Fruit fly (Drosophila melanogaster) whole organism, embryonic: ENCODE data around the gene CG10510.
A peak's percentile ranks its signal among the peaks of the same experiment; 100 is the strongest.

ENCODE experiments used
- Abd-B ChIP-seq: fragments of 200-800 bp; sonication (Bioruptor generic); optimal IDR thresholded peaks from 2 replicates; lab custom pipeline; 2018; ENCODE audit warnings: missing biosample characterization, mild to moderate bottlenecking, missing genetic modification characterization, moderate library complexity
- CG11093 ChIP-seq: fragments of 200-800 bp; sonication (Bioruptor generic); IDR thresholded peaks from 3 replicates; pipeline ENCODE4 v1.3.6; 2022; ENCODE audit warnings: missing biosample characterization, missing genetic modification characterization
- CG11504 ChIP-seq: fragments of 200-800 bp; sonication (Bioruptor generic); optimal IDR thresholded peaks from 3 replicates; lab custom pipeline; 2019; ENCODE audit warnings: missing biosample characterization, mild to moderate bottlenecking, missing genetic modification characterization, moderate library complexity
- CG11723 ChIP-seq: fragments of 200-800 bp; sonication (Bioruptor generic); optimal IDR thresholded peaks from 2 replicates; lab custom pipeline; 2017; ENCODE audit warnings: missing biosample characterization, mild to moderate bottlenecking, missing genetic modification characterization
- CG16863 ChIP-seq: fragments of 200-800 bp; sonication (Bioruptor generic); optimal IDR thresholded peaks from 3 replicates; lab custom pipeline; 2016; ENCODE audit warnings: missing biosample characterization, missing genetic modification characterization
- CG17186 ChIP-seq: fragments of 200-800 bp; sonication (Bioruptor generic); optimal IDR thresholded peaks from 3 replicates; lab custom pipeline; 2017; ENCODE audit warnings: missing biosample characterization, missing genetic modification reagents, missing genetic modification characterization
- CG1792 ChIP-seq: fragments of 200-800 bp; sonication (Bioruptor generic); optimal IDR thresholded peaks from 2 replicates; lab custom pipeline; 2016; ENCODE audit warnings: missing biosample characterization, missing genetic modification characterization
- CG18262 ChIP-seq: fragments of 200-800 bp; optimal IDR thresholded peaks from 3 replicates; lab custom pipeline; 2019; ENCODE audit warnings: missing biosample characterization, mild to moderate bottlenecking, missing genetic modification characterization, moderate library complexity
- CG2678 ChIP-seq: fragments of 200-800 bp; sonication (Bioruptor generic); optimal IDR thresholded peaks from 3 replicates; lab custom pipeline; 2019; ENCODE audit warnings: missing biosample characterization, mild to moderate bottlenecking, missing genetic modification characterization, moderate library complexity
- CG31441 ChIP-seq: fragments of 200-800 bp; sonication (Bioruptor generic); IDR thresholded peaks from 2 replicates; pipeline ENCODE4 v1.3.6; 2022; ENCODE audit warnings: missing biosample characterization, missing genetic modification characterization
- CG43689 ChIP-seq: fragments of 200-800 bp; sonication (Bioruptor generic); IDR thresholded peaks from 2 replicates; pipeline ENCODE4 v1.3.6; 2022; ENCODE audit warnings: missing biosample characterization, missing genetic modification characterization
- CG4730 ChIP-seq: fragments of 200-800 bp; sonication (Bioruptor generic); IDR thresholded peaks from 2 replicates; pipeline ENCODE4 v1.3.6; 2022; ENCODE audit warnings: missing biosample characterization, missing genetic modification characterization
- CG7745 ChIP-seq: fragments of 200-800 bp; sonication (Bioruptor generic); optimal IDR thresholded peaks from 2 replicates; lab custom pipeline; 2018; ENCODE audit warnings: missing biosample characterization, mild to moderate bottlenecking, missing genetic modification characterization, moderate library complexity
- CG8478 ChIP-seq: fragments of >200 bp; optimal IDR thresholded peaks from 2 replicates; lab custom pipeline; 2018
- CG9727 ChIP-seq: fragments of 200-800 bp; sonication (Bioruptor generic); optimal IDR thresholded peaks from 3 replicates; lab custom pipeline; 2017; ENCODE audit warnings: missing biosample characterization, mild to moderate bottlenecking, missing genetic modification characterization
- CG9932 ChIP-seq: fragments of 200-800 bp; sonication (Bioruptor generic); IDR thresholded peaks from 2 replicates; pipeline ENCODE4 v1.3.6; 2022; ENCODE audit warnings: missing biosample characterization, missing genetic modification characterization
- Dbx ChIP-seq: fragments of 200-800 bp; sonication (Bioruptor generic); IDR thresholded peaks from 3 replicates; pipeline ENCODE4 v1.3.6; 2022; ENCODE audit warnings: missing biosample characterization, missing genetic modification characterization
- Dip2 ChIP-seq: fragments of 200-800 bp; sonication (Bioruptor generic); IDR thresholded peaks from 2 replicates; pipeline ENCODE4 v1.3.6; 2022; ENCODE audit warnings: missing biosample characterization, missing genetic modification characterization
- Dp ChIP-seq: fragments of 200-800 bp; sonication (Bioruptor generic); optimal IDR thresholded peaks from 2 replicates; lab custom pipeline; 2018; ENCODE audit warnings: missing biosample characterization, mild to moderate bottlenecking, missing genetic modification characterization, moderate library complexity
- Eip74EF ChIP-seq, 2 experiments: fragments of 200-800 bp in 1 of 2; fragments of >200 bp in 1 of 2; sonication (Bioruptor generic) in 1 of 2; optimal IDR thresholded peaks; 2 replicates each; lab custom pipeline; 2017 to 2019; ENCODE audit warnings: missing biosample characterization in 2 of 2, missing genetic modification characterization in 2 of 2, mild to moderate bottlenecking in 1 of 2, moderate library complexity in 1 of 2
- Elba2 ChIP-seq: fragments of 200-800 bp; sonication (Bioruptor generic); optimal IDR thresholded peaks from 3 replicates; lab custom pipeline; 2016; ENCODE audit warnings: missing biosample characterization, missing genetic modification characterization
- Ets65A ChIP-seq: fragments of 200-800 bp; sonication (Bioruptor generic); peaks from one replicate; lab custom pipeline; 2016; ENCODE audit warnings: missing biosample characterization, missing genetic modification characterization
- Fer3 ChIP-seq: fragments of 200-800 bp; sonication (Bioruptor generic); optimal IDR thresholded peaks from 2 replicates; lab custom pipeline; 2018; ENCODE audit warnings: missing biosample characterization, mild to moderate bottlenecking, missing genetic modification characterization, moderate library complexity
- H15 ChIP-seq: fragments of 200-800 bp; sonication (Bioruptor generic); IDR thresholded peaks from 3 replicates; pipeline ENCODE4 v1.3.6; 2022; ENCODE audit warnings: missing biosample characterization, missing genetic modification characterization
- NFAT ChIP-seq: fragments of 200-800 bp; sonication (Bioruptor generic); IDR thresholded peaks from 2 replicates; pipeline ENCODE4 v1.3.6; 2022; ENCODE audit warnings: missing biosample characterization, missing genetic modification characterization
- Nf-YC ChIP-seq: fragments of 200-800 bp; optimal IDR thresholded peaks from 3 replicates; lab custom pipeline; 2019; ENCODE audit warnings: missing biosample characterization, mild to moderate bottlenecking, missing genetic modification characterization, moderate library complexity
- NfI ChIP-seq: fragments of 200-800 bp; sonication (Bioruptor generic); optimal IDR thresholded peaks from 3 replicates; lab custom pipeline; 2018; ENCODE audit warnings: missing biosample characterization, mild to moderate bottlenecking, missing genetic modification characterization, moderate library complexity
- Rfx ChIP-seq: fragments of 200-800 bp; sonication (Bioruptor generic); IDR thresholded peaks from 2 replicates; pipeline ENCODE4 v1.3.6; 2022; ENCODE audit warnings: missing biosample characterization, missing genetic modification characterization
- bbx ChIP-seq: fragments of 200-800 bp; sonication (Bioruptor generic); IDR thresholded peaks from 2 replicates; pipeline ENCODE4 v1.3.6; 2022; ENCODE audit warnings: missing biosample characterization, missing genetic modification characterization; ENCODE audit not compliant: partially characterized antibody
- chinmo ChIP-seq: fragments of 200-800 bp; sonication (Bioruptor generic); IDR thresholded peaks from 4 replicates; pipeline ENCODE4 v1.3.6; 2022; ENCODE audit warnings: missing biosample characterization, missing genetic modification characterization; ENCODE audit not compliant: partially characterized antibody
- crc ChIP-seq: fragments of 200-800 bp; sonication (Bioruptor generic); optimal IDR thresholded peaks from 2 replicates; lab custom pipeline; 2016; ENCODE audit warnings: missing biosample characterization, missing genetic modification characterization
- crp ChIP-seq, 2 experiments: fragments of 200-800 bp; sonication (Bioruptor generic); optimal IDR thresholded peaks; 2 replicates in 1 of 2; 3 replicates in 1 of 2; lab custom pipeline; 2017; ENCODE audit warnings: missing biosample characterization in 2 of 2, missing genetic modification characterization in 2 of 2, mild to moderate bottlenecking in 1 of 2, moderate library complexity in 1 of 2
- dmrt99B ChIP-seq: fragments of 200-800 bp; sonication (Bioruptor generic); optimal IDR thresholded peaks from 2 replicates; lab custom pipeline; 2018; ENCODE audit warnings: missing biosample characterization, mild to moderate bottlenecking, missing genetic modification characterization, moderate library complexity
- ewg ChIP-seq: fragments of 200-800 bp; sonication (Bioruptor generic); optimal IDR thresholded peaks from 3 replicates; lab custom pipeline; 2017; ENCODE audit warnings: mild to moderate bottlenecking, missing biosample characterization, missing genetic modification reagents, missing genetic modification characterization
- gce ChIP-seq: fragments of 200-800 bp; sonication (Bioruptor generic); IDR thresholded peaks from 3 replicates; pipeline ENCODE4 v1.3.6; 2022; ENCODE audit warnings: missing biosample characterization, missing genetic modification characterization
- hb ChIP-seq: fragments of 200-800 bp; sonication (Bioruptor generic); IDR thresholded peaks from 3 replicates; pipeline ENCODE4 v1.3.6; 2022; ENCODE audit warnings: missing biosample characterization, missing genetic modification characterization; ENCODE audit not compliant: partially characterized antibody
- ind ChIP-seq: fragments of 200-800 bp; sonication (Bioruptor generic); optimal IDR thresholded peaks from 3 replicates; lab custom pipeline; 2016; ENCODE audit warnings: missing biosample characterization, missing genetic modification characterization
- jigr1 ChIP-seq: fragments of 200-800 bp; sonication (Bioruptor generic); IDR thresholded peaks from 3 replicates; pipeline ENCODE4 v1.3.6; 2022; ENCODE audit warnings: missing biosample characterization, missing genetic modification characterization
- lov ChIP-seq, 2 experiments: fragments of 200-800 bp in 1 of 2; fragments of >200 bp in 1 of 2; sonication (Bioruptor generic) in 1 of 2; IDR thresholded peaks in 1 of 2; optimal IDR thresholded peaks in 1 of 2; 2 replicates in 1 of 2; 3 replicates in 1 of 2; pipeline versions ENCODE4 v1.3.6 to Lab custom; 2017 to 2022; ENCODE audit warnings: missing biosample characterization in 1 of 2, missing genetic modification characterization in 1 of 2
- odd ChIP-seq: fragments of 200-800 bp; sonication (Bioruptor generic); optimal IDR thresholded peaks from 2 replicates; lab custom pipeline; 2017; ENCODE audit warnings: missing biosample characterization, mild to moderate bottlenecking, missing genetic modification characterization
- otp ChIP-seq: fragments of 200-800 bp; sonication (Bioruptor generic); IDR thresholded peaks from 3 replicates; pipeline ENCODE4, ENCODE4 v1.3.6; 2022; ENCODE audit warnings: missing biosample characterization, missing genetic modification characterization
- pzg ChIP-seq: fragments of 200-800 bp; sonication (Bioruptor generic); optimal IDR thresholded peaks from 3 replicates; lab custom pipeline; 2018; ENCODE audit warnings: missing biosample characterization, mild to moderate bottlenecking, missing genetic modification characterization, moderate library complexity
- shn ChIP-seq: fragments of 200-800 bp; sonication (Bioruptor generic); optimal IDR thresholded peaks from 3 replicates; lab custom pipeline; 2016; ENCODE audit warnings: missing biosample characterization, missing genetic modification characterization
- sim ChIP-seq: fragments of 200-800 bp; sonication (Bioruptor generic); IDR thresholded peaks from 2 replicates; pipeline ENCODE4 v1.3.6; 2022; ENCODE audit warnings: missing biosample characterization, missing genetic modification characterization
- stwl ChIP-seq: fragments of 200-800 bp; sonication (Bioruptor generic); optimal IDR thresholded peaks from 3 replicates; lab custom pipeline; 2018; ENCODE audit warnings: missing biosample characterization, mild to moderate bottlenecking, missing genetic modification characterization, moderate library complexity
- tap ChIP-seq: fragments of 200-800 bp; optimal IDR thresholded peaks from 3 replicates; lab custom pipeline; 2019; ENCODE audit warnings: missing biosample characterization, mild to moderate bottlenecking, missing genetic modification characterization, moderate library complexity
- tgo ChIP-seq: fragments of 200-800 bp; sonication (Bioruptor generic); IDR thresholded peaks from 3 replicates; pipeline ENCODE4 v1.3.6; 2022; ENCODE audit warnings: missing biosample characterization, missing genetic modification characterization
- tll ChIP-seq, 2 experiments: fragments of 200-800 bp in 1 of 2; fragments of >200 bp in 1 of 2; sonication (Bioruptor generic) in 1 of 2; optimal IDR thresholded peaks; 2 replicates each; lab custom pipeline; 2017 to 2019; ENCODE audit warnings: missing biosample characterization in 2 of 2, missing genetic modification characterization in 2 of 2, mild to moderate bottlenecking in 1 of 2, moderate library complexity in 1 of 2
- vvl ChIP-seq: fragments of 200-800 bp; sonication (Bioruptor generic); IDR thresholded peaks from 2 replicates; pipeline ENCODE4 v1.3.6; 2022; ENCODE audit warnings: missing biosample characterization, missing genetic modification characterization
- wdn ChIP-seq: fragments of 200-800 bp; sonication (Bioruptor generic); IDR thresholded peaks from 2 replicates; pipeline ENCODE4 v1.3.6; 2022; ENCODE audit warnings: missing biosample characterization, missing genetic modification characterization

Gene CG10510

dm6 chr3L:21200587-21200986 lies 9.3 kb downstream of the CG10510 start (continued):
- TF ChIP-seq Abd-B (GFP tag; lab: Kevin White, UChicago): no peak
- no peak for TF ChIP-seq CG16863 (GFP tag; lab: Kevin White, UChicago)
- no peak for TF ChIP-seq CG11723 (GFP tag; lab: Kevin White, UChicago)
- TF ChIP-seq Dip2 (GFP tag; lab: Robert Waterston, UW): no peak
- TF ChIP-seq CG9932 (GFP tag; lab: Robert Waterston, UW): peak; percentile 36; the same call in 1 of the 2 replicates
- TF ChIP-seq CG1792 (GFP tag; lab: Kevin White, UChicago): no peak
- TF ChIP-seq NfI: peak; percentile 7
- no peak for TF ChIP-seq Nf-YC
- TF ChIP-seq Dbx (GFP tag; lab: Robert Waterston, UW): no peak
- TF ChIP-seq CG4730 (GFP tag; lab: Robert Waterston, UW): no peak
- no peak for TF ChIP-seq jigr1 (GFP tag; lab: Robert Waterston, UW)
- TF ChIP-seq odd (GFP tag; lab: Kevin White, UChicago): no peak
- no peak for TF ChIP-seq Dp (GFP tag; lab: Kevin White, UChicago)
- TF ChIP-seq Eip74EF (GFP tag; optimal IDR thresholded peaks at IDR 0.05; lab: Kevin White, UChicago): no peak
- TF ChIP-seq ind (GFP tag; lab: Kevin White, UChicago): no peak
- 0 out of 3 replicates have a peak, but pooled peaks have one; percentile 55 for TF ChIP-seq gce (GFP tag; lab: Robert Waterston, UW)
- TF ChIP-seq NFAT: 0 out of 2 replicates have a peak, but pooled peaks have one; percentile 9
- peak; percentile 10 for TF ChIP-seq CG2678 (tag; lab: Kevin White, UChicago)
- no peak for TF ChIP-seq hb (GFP tag; lab: Robert Waterston, UW)
- TF ChIP-seq bbx (GFP tag; lab: Robert Waterston, UW): peak; percentile 16; the same call in 1 of the 2 replicates
- peak; percentile 22 for TF ChIP-seq CG11504
- no peak for TF ChIP-seq CG11093 (GFP tag; lab: Robert Waterston, UW)
- TF ChIP-seq wdn (GFP tag; lab: Robert Waterston, UW): no peak
- no peak for TF ChIP-seq pzg (GFP tag; lab: Kevin White, UChicago)
- TF ChIP-seq tap (tag; lab: Kevin White, UChicago): no peak
- peak; percentile 5 for TF ChIP-seq dmrt99B
- no peak for TF ChIP-seq stwl (tag; lab: Kevin White, UChicago)
- peak; percentile 38; the same call in 1 of the 2 replicates for TF ChIP-seq Rfx
- TF ChIP-seq CG9727: no peak
- no peak for TF ChIP-seq crp (GFP tag; optimal IDR thresholded peaks at IDR 0.05; lab: Kevin White, UChicago)
- TF ChIP-seq vvl (GFP tag; lab: Robert Waterston, UW): 0 out of 2 replicates have a peak, but pooled peaks have one; percentile 30
- TF ChIP-seq Fer3: no peak
- no peak for TF ChIP-seq CG8478 (lab: Kevin White, UChicago)
- no peak for TF ChIP-seq ewg
- TF ChIP-seq Elba2 (GFP tag; lab: Kevin White, UChicago): no peak
- no peak for TF ChIP-seq crc (GFP tag; lab: Kevin White, UChicago)
- no peak for TF ChIP-seq tgo (GFP tag; lab: Robert Waterston, UW)
- no peak for TF ChIP-seq sim (GFP tag; lab: Robert Waterston, UW)
- peak; percentile 13 for TF ChIP-seq Ets65A (GFP tag; lab: Kevin White, UChicago)
- no peak for TF ChIP-seq lov (optimal IDR thresholded peaks at IDR 0.05; lab: Kevin White, UChicago)
- TF ChIP-seq lov (GFP tag; IDR thresholded peaks at IDR 0.05; lab: Robert Waterston, UW): no peak
- no peak for TF ChIP-seq chinmo (GFP tag; lab: Robert Waterston, UW)
- no peak for TF ChIP-seq CG7745 (tag; lab: Kevin White, UChicago)
- no peak for TF ChIP-seq CG43689 (GFP tag; lab: Robert Waterston, UW)
- no peak for TF ChIP-seq otp
- peak; percentile 17 for TF ChIP-seq CG18262 (tag; lab: Kevin White, UChicago)
- no peak for TF ChIP-seq shn (GFP tag; lab: Kevin White, UChicago)
- no peak for TF ChIP-seq tll (GFP tag; optimal IDR thresholded peaks at IDR 0.05; lab: Kevin White, UChicago)
- 0 out of 2 replicates have a peak, but pooled peaks have one; percentile 25 for TF ChIP-seq CG31441 (GFP tag; lab: Robert Waterston, UW)
- no peak for TF ChIP-seq CG17186 (GFP tag; lab: Kevin White, UChicago)
- no peak for TF ChIP-seq H15 (GFP tag; lab: Robert Waterston, UW)
